Worm (Caenorhabditis elegans) whole organism, midembryonic: ENCODE results near the gene popl-1.

ENCODE experiments used
- T22C8.4 ChIP-seq: fragments of 200-800 bp; sonication (Bioruptor generic); IDR thresholded peaks from 2 replicates; pipeline ENCODE4 v1.3.6; 2022; ENCODE audit warnings: missing genetic modification characterization, missing compliant biosample characterization
- cog-1 ChIP-seq: sonication (generic microtip); optimal IDR thresholded peaks from 2 replicates; lab custom pipeline; 2016; ENCODE audit warnings: missing genetic modification characterization, missing compliant biosample characterization
- flt-1 ChIP-seq: fragments of 200-800 bp; sonication (Bioruptor generic); IDR thresholded peaks from 2 replicates; pipeline ENCODE4 v1.3.6; 2022; ENCODE audit warnings: missing genetic modification characterization, missing compliant biosample characterization
- klf-2 ChIP-seq: fragments of 200-800 bp; sonication (Bioruptor generic); conservative IDR thresholded peaks from 2 replicates; pipeline ENCODE4 v1.3.6; 2022; ENCODE audit warnings: missing genetic modification reagents, missing genetic modification characterization, missing compliant biosample characterization
- med-1 ChIP-seq: sonication (generic microtip); optimal IDR thresholded peaks from 2 replicates; lab custom pipeline; 2017; ENCODE audit warnings: missing genetic modification characterization, mild to moderate bottlenecking, missing compliant biosample characterization, antibody characterized with exemption, missing genetic modification reagents; ENCODE audit not compliant: insufficient read depth
- ref-1 ChIP-seq: fragments of 200-800 bp; sonication (Bioruptor generic); conservative IDR thresholded peaks from 2 replicates; pipeline ENCODE4 v1.3.6; 2022; ENCODE audit warnings: missing genetic modification reagents, missing genetic modification characterization, missing compliant biosample characterization
- tab-1 ChIP-seq: fragments of 200-800 bp; sonication (Bioruptor generic); IDR thresholded peaks from 2 replicates; pipeline ENCODE4 v1.3.6; 2022; ENCODE audit warnings: missing genetic modification characterization, missing compliant biosample characterization
- ztf-23 ChIP-seq: fragments of 200-800 bp; sonication (Bioruptor generic); IDR thresholded peaks from 2 replicates; pipeline ENCODE4 v1.3.6; 2022; ENCODE audit warnings: missing genetic modification reagents, missing genetic modification characterization, missing compliant biosample characterization
- ztf-29 ChIP-seq: fragments of 200-800 bp; sonication (Bioruptor generic); IDR thresholded peaks from 2 replicates; pipeline ENCODE4 v1.3.6; 2022; ENCODE audit warnings: missing genetic modification reagents, missing genetic modification characterization, missing compliant biosample characterization

Gene popl-1

DNA sequence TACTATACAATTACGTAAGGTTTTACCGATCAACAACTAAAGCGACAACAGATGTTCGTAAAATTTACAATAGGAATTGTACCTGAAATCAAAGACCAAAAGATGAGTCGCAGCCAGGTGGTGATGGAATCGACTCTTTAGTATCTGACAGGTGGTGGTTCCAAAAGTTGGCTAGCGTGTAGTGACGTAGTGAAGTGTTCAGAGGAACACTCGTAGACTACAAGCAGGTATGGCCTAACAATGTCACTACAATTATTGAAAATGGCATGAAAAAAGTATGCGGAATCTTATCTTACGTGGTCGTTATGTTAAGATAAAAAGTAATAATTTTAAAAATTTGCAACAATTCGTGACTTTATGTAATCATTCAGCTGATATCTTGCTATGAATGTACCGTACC lies 9.3 kb downstream of the popl-1 start:
- TF ChIP-seq ztf-29 (no peak), T22C8.4 (GFP tag; lab: Robert Waterston, UW) (no peak), ref-1 (GFP tag; lab: Robert Waterston, UW) (no peak), tab-1 (GFP tag; lab: Robert Waterston, UW) (no peak), ztf-23 (GFP tag; lab: Robert Waterston, UW) (no peak)

- TF ChIP-seq ztf-29 (peak; percentile 39; the same call in 1 of the 2 replicates), flt-1 (0 out of 2 replicates have a peak, but pooled peaks have one; percentile 8), cog-1 (tag; lab: Kevin White, UChicago) (peak; percentile 33), med-1 (no peak)
Measured at ce11 chrIII:6420995-6421404, 9.7 kb downstream of the popl-1 start.

DNA sequence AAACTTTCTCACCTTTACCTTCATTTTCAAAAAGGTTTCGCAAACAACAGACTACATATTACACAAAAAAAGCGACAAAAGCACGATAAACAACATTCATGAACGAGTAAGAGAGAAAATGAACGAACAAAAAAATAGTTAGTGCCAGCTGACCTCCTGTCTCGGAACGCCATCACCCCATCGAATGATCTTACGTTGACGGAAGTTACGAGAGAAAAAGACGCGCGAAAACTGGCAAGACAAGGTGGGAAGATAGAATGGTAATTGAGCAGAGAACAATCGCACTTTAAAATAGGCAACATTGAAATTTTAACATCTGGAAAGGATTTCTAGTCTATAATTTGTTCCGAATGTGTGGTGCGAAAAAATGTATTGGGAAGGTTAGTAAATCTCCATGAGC lies 10.5 kb downstream of the popl-1 start:
- TF ChIP-seq tab-1 (GFP tag; lab: Robert Waterston, UW) = no peak
- TF ChIP-seq cog-1 (tag; lab: Kevin White, UChicago) = no peak
- TF ChIP-seq flt-1 = no peak
- no peak for TF ChIP-seq med-1
- no peak for TF ChIP-seq klf-2 (GFP tag; lab: Robert Waterston, UW)
- TF ChIP-seq ztf-29 = no peak
- TF ChIP-seq ref-1 (GFP tag; lab: Robert Waterston, UW) = no peak
- TF ChIP-seq T22C8.4 (GFP tag; lab: Robert Waterston, UW) = no peak
- TF ChIP-seq ztf-23 (GFP tag; lab: Robert Waterston, UW) = no peak

- TF ChIP-seq T22C8.4 (GFP tag; lab: Robert Waterston, UW) = no peak
- no peak for TF ChIP-seq cog-1 (tag; lab: Kevin White, UChicago)
- no peak for TF ChIP-seq klf-2 (GFP tag; lab: Robert Waterston, UW)
- no peak for TF ChIP-seq ref-1 (GFP tag; lab: Robert Waterston, UW)
- TF ChIP-seq ztf-29 = no peak
- TF ChIP-seq tab-1 (GFP tag; lab: Robert Waterston, UW) = no peak
Measured at ce11 chrIII:6419409-6419944, 11.3 kb downstream of the popl-1 start, which contains the start of gene atgl-1. Gene atgl-1, minus strand, starts transcription at chrIII:6419459.

DNA sequence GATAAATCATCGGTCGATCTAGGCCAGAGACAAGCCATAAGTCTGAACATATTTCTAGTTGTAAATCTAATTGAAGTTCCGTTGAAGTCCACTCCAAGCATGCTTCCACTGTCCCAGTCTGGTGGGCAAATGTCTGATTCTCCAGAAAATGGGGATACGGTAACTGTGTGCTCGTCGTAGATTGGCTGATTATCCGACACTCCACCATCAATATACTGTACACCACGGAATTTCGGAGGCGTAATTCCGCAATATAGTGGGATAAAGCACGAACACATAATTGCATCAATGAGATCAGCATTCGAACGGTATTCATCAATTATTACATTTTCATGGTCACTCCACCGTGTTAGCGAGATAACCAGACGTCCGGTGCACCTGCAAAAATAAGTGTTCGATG lies 12.5 kb downstream of the popl-1 start:
- TF ChIP-seq med-1 (no peak), ztf-23 (GFP tag; lab: Robert Waterston, UW) (no peak), tab-1 (GFP tag; lab: Robert Waterston, UW) (no peak), ref-1 (GFP tag; lab: Robert Waterston, UW) (no peak), T22C8.4 (GFP tag; lab: Robert Waterston, UW) (no peak), ztf-29 (no peak), flt-1 (no peak), klf-2 (GFP tag; lab: Robert Waterston, UW) (no peak), cog-1 (tag; lab: Kevin White, UChicago) (no peak)

ce11 chrIII:6415306-6415973 lies 15.3 kb downstream of the popl-1 start, which contains the start of gene nas-4:
Gene nas-4, minus strand, starts transcription at chrIII:6415656.
- TF ChIP-seq med-1 (no peak), ref-1 (GFP tag; lab: Robert Waterston, UW) (no peak), tab-1 (GFP tag; lab: Robert Waterston, UW) (no peak), T22C8.4 (GFP tag; lab: Robert Waterston, UW) (no peak), flt-1 (no peak), cog-1 (tag; lab: Kevin White, UChicago) (no peak), ztf-23 (GFP tag; lab: Robert Waterston, UW) (no peak), klf-2 (GFP tag; lab: Robert Waterston, UW) (no peak), ztf-29 (no peak)

ce11 chrIII:6411914-6412313 lies 18.8 kb downstream of the popl-1 start, which contains the start of gene C05D11.5:
Gene C05D11.5, minus strand, starts transcription at chrIII:6412014.
- TF ChIP-seq ref-1 (GFP tag; lab: Robert Waterston, UW) = no peak

- no peak for TF ChIP-seq T22C8.4 (GFP tag; lab: Robert Waterston, UW)
- TF ChIP-seq med-1 = no peak
- TF ChIP-seq ztf-23 (GFP tag; lab: Robert Waterston, UW) = no peak
- TF ChIP-seq ref-1 (GFP tag; lab: Robert Waterston, UW) = no peak
- no peak for TF ChIP-seq tab-1 (GFP tag; lab: Robert Waterston, UW)
- no peak for TF ChIP-seq klf-2 (GFP tag; lab: Robert Waterston, UW)
- no peak for TF ChIP-seq cog-1 (tag; lab: Kevin White, UChicago)
- TF ChIP-seq ztf-29 = no peak
- TF ChIP-seq flt-1 = no peak
Measured at ce11 chrIII:6411430-6411829, 19.3 kb downstream of the popl-1 start.

DNA sequence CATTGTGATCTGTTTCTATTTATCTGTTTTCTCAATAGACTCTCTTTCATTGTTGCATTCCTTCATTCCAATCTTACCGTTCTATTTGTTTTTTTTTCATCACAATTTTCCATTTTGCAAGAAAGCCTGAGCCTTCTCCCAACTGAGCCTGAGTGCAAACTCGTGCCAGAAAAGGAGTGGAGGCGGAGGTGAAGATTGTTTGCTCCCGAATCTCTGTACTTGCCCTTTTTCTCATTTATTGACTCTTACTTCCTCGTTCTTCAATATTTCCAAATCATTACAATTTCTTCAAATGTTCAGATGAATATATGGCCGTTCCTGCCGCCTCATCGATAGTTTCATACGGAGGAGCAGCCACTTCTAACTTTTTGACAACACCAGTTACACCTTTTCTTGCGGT lies 23.9 kb downstream of the popl-1 start, which contains the start of gene let-756:
TSS of gene let-756 (plus strand) at position 301 of the 400 bp plus-strand sequence.
- TF ChIP-seq klf-2 (GFP tag; lab: Robert Waterston, UW) = no peak
- TF ChIP-seq ztf-29 = no peak

- no peak for TF ChIP-seq ztf-23 (GFP tag; lab: Robert Waterston, UW)
- no peak for TF ChIP-seq med-1
- no peak for TF ChIP-seq tab-1 (GFP tag; lab: Robert Waterston, UW)
- TF ChIP-seq cog-1 (tag; lab: Kevin White, UChicago) = no peak
- TF ChIP-seq T22C8.4 (GFP tag; lab: Robert Waterston, UW) = no peak
- no peak for TF ChIP-seq klf-2 (GFP tag; lab: Robert Waterston, UW)
Measured at ce11 chrIII:6405121-6405520, 25.6 kb downstream of the popl-1 start.
